Worm (Caenorhabditis elegans) whole organism, L2 larva: ENCODE measurements around the gene srw-42.

Experiments used
- C34F6.9 ChIP-seq: fragments of 150-350 bp; optimal IDR thresholded peaks from 2 replicates; lab custom pipeline; 2014; ENCODE audit warnings: missing biosample characterization, missing genetic modification characterization
- F13H6.1 ChIP-seq: sonication (generic microtip); optimal IDR thresholded peaks from 2 replicates; lab custom pipeline; 2016; ENCODE audit warnings: missing genetic modification characterization, missing compliant biosample characterization
- R02D3.7 ChIP-seq: fragments of 150-350 bp; optimal IDR thresholded peaks from 2 replicates; lab custom pipeline; 2014; ENCODE audit warnings: missing biosample characterization, missing genetic modification characterization
- Y55F3AM.14 ChIP-seq: fragments of 200-800 bp; sonication (Bioruptor generic); optimal IDR thresholded peaks from 2 replicates; lab custom pipeline; 2018; ENCODE audit warnings: mild to moderate bottlenecking, missing genetic modification characterization, missing compliant biosample characterization
- ZK546.5 ChIP-seq: sonication (generic microtip); optimal IDR thresholded peaks from 2 replicates; lab custom pipeline; 2017; ENCODE audit warnings: missing biosample characterization, missing genetic modification characterization
- alr-1 ChIP-seq: fragments of 150-350 bp; optimal IDR thresholded peaks from 2 replicates; lab custom pipeline; 2014; ENCODE audit warnings: missing biosample characterization, missing genetic modification characterization
- aly-2 ChIP-seq: fragments of 150-350 bp; optimal IDR thresholded peaks from 2 replicates; lab custom pipeline; 2014; ENCODE audit warnings: missing biosample characterization, missing genetic modification characterization
- ama-1 ChIP-seq: fragments of 150-350 bp; optimal IDR thresholded peaks from 2 replicates; lab custom pipeline; 2018; ENCODE audit warnings: inconsistent platforms
- blmp-1 ChIP-seq: sonication (generic microtip); optimal IDR thresholded peaks from 2 replicates; lab custom pipeline; 2017; ENCODE audit warnings: missing genetic modification characterization, mild to moderate bottlenecking, missing compliant biosample characterization, antibody characterized with exemption, moderate library complexity; ENCODE audit not compliant: insufficient read depth
- ceh-16 ChIP-seq: fragments of 150-350 bp; optimal IDR thresholded peaks from 2 replicates; lab custom pipeline; 2014; ENCODE audit warnings: missing biosample characterization, missing genetic modification characterization
- crh-2 ChIP-seq: sonication (generic microtip); optimal IDR thresholded peaks from 2 replicates; lab custom pipeline; 2017; ENCODE audit warnings: missing biosample characterization, missing genetic modification characterization
- egl-27 ChIP-seq: sonication (generic microtip); optimal IDR thresholded peaks from 3 replicates; lab custom pipeline; 2017; ENCODE audit warnings: missing biosample characterization, missing genetic modification reagents, missing genetic modification characterization
- elt-1 ChIP-seq: fragments of 150-350 bp; optimal IDR thresholded peaks from 2 replicates; lab custom pipeline; 2014; ENCODE audit warnings: missing biosample characterization, missing genetic modification characterization
- fos-1 ChIP-seq: fragments of 150-350 bp; optimal IDR thresholded peaks from 2 replicates; lab custom pipeline; 2014; ENCODE audit warnings: missing biosample characterization, missing genetic modification characterization
- lin-11 ChIP-seq: fragments of 150-350 bp; sonication (generic microtip); optimal IDR thresholded peaks from 2 replicates; lab custom pipeline; 2014; ENCODE audit warnings: missing biosample characterization, missing genetic modification characterization, inconsistent platforms, mixed read lengths
- lin-13 ChIP-seq: fragments of 150-350 bp; optimal IDR thresholded peaks from 2 replicates; lab custom pipeline; 2014; ENCODE audit warnings: missing biosample characterization, missing genetic modification reagents, missing genetic modification characterization
- lin-39 ChIP-seq: fragments of 150-350 bp; optimal IDR thresholded peaks from 2 replicates; lab custom pipeline; 2014; ENCODE audit warnings: missing biosample characterization, missing genetic modification reagents, missing genetic modification characterization
- lsy-2 ChIP-seq, 2 experiments: fragments of 150-350 bp in 1 of 2; sonication (generic microtip) in 1 of 2; optimal IDR thresholded peaks; 2 replicates each; lab custom pipeline; 2014 to 2017; ENCODE audit warnings: missing biosample characterization in 2 of 2, missing genetic modification characterization in 2 of 2
- mab-5 ChIP-seq: fragments of 150-350 bp; optimal IDR thresholded peaks from 2 replicates; lab custom pipeline; 2014; ENCODE audit warnings: missing biosample characterization, missing genetic modification characterization
- mbf-1 ChIP-seq: sonication (generic microtip); optimal IDR thresholded peaks from 2 replicates; lab custom pipeline; 2017; ENCODE audit warnings: missing biosample characterization, missing genetic modification characterization
- mdl-1 ChIP-seq, 2 experiments: fragments of 150-350 bp in 1 of 2; sonication (generic microtip) in 1 of 2; optimal IDR thresholded peaks; 2 replicates each; lab custom pipeline; 2017; ENCODE audit warnings: missing biosample characterization in 2 of 2, missing genetic modification characterization in 2 of 2
- nhr-11 ChIP-seq: fragments of 150-350 bp; optimal IDR thresholded peaks from 2 replicates; lab custom pipeline; 2014; ENCODE audit warnings: missing biosample characterization, missing genetic modification characterization
- nhr-129 ChIP-seq: fragments of 150-350 bp; optimal IDR thresholded peaks from 2 replicates; lab custom pipeline; 2014; ENCODE audit warnings: missing biosample characterization, missing genetic modification characterization
- nhr-21 ChIP-seq: fragments of 150-350 bp; optimal IDR thresholded peaks from 2 replicates; lab custom pipeline; 2014; ENCODE audit warnings: missing biosample characterization, missing genetic modification characterization
- nhr-23 ChIP-seq: fragments of 150-350 bp; optimal IDR thresholded peaks from 2 replicates; lab custom pipeline; 2014; ENCODE audit warnings: missing biosample characterization, missing genetic modification reagents, missing genetic modification characterization
- nhr-237 ChIP-seq: fragments of 150-350 bp; optimal IDR thresholded peaks from 2 replicates; lab custom pipeline; 2014; ENCODE audit warnings: missing biosample characterization, missing genetic modification characterization
- nhr-25 ChIP-seq: fragments of 150-350 bp; sonication (generic microtip); optimal IDR thresholded peaks from 3 replicates; lab custom pipeline; 2014; ENCODE audit warnings: missing biosample characterization, missing genetic modification characterization
- nhr-6 ChIP-seq: fragments of 150-350 bp; optimal IDR thresholded peaks from 2 replicates; lab custom pipeline; 2014; ENCODE audit warnings: missing biosample characterization, missing genetic modification characterization
- nhr-77 ChIP-seq: fragments of 150-350 bp; optimal IDR thresholded peaks from 2 replicates; lab custom pipeline; 2014; ENCODE audit warnings: missing biosample characterization, missing genetic modification characterization
- sem-4 ChIP-seq: fragments of 150-350 bp; optimal IDR thresholded peaks from 2 replicates; lab custom pipeline; 2014; ENCODE audit warnings: missing biosample characterization, missing genetic modification reagents, missing genetic modification characterization
- skn-1 ChIP-seq: sonication (generic microtip); optimal IDR thresholded peaks from 2 replicates; lab custom pipeline; 2017; ENCODE audit warnings: missing biosample characterization, missing genetic modification characterization
- sma-9 ChIP-seq, 2 experiments: fragments of 150-350 bp in 1 of 2; sonication (generic microtip) in 1 of 2; optimal IDR thresholded peaks; 2 replicates each; lab custom pipeline; 2014 to 2016; ENCODE audit warnings: missing genetic modification characterization in 2 of 2, mild to moderate bottlenecking in 1 of 2, missing biosample characterization in 1 of 2, missing compliant biosample characterization in 1 of 2, missing genetic modification reagents in 1 of 2, moderate library complexity in 1 of 2
- snpc-4 ChIP-seq: fragments of 150-350 bp; optimal IDR thresholded peaks from 2 replicates; lab custom pipeline; 2014; ENCODE audit warnings: missing biosample characterization, missing genetic modification characterization
- unc-39 ChIP-seq: fragments of 150-350 bp; optimal IDR thresholded peaks from 2 replicates; lab custom pipeline; 2014; ENCODE audit warnings: missing biosample characterization, missing genetic modification characterization
- zag-1 ChIP-seq: fragments of 150-350 bp; optimal IDR thresholded peaks from 2 replicates; lab custom pipeline; 2014; ENCODE audit warnings: missing biosample characterization, missing genetic modification characterization
- ztf-1 ChIP-seq: fragments of 200-800 bp; sonication (Bioruptor generic); conservative IDR thresholded peaks from 2 replicates; pipeline ENCODE4 v1.3.6; 2022; ENCODE audit warnings: missing genetic modification characterization, missing compliant biosample characterization
- ztf-11 ChIP-seq: sonication (generic microtip); optimal IDR thresholded peaks from 2 replicates; lab custom pipeline; 2017; ENCODE audit warnings: missing biosample characterization, missing genetic modification characterization
- ztf-4 ChIP-seq: fragments of 150-350 bp; optimal IDR thresholded peaks from 2 replicates; lab custom pipeline; 2014; ENCODE audit warnings: missing biosample characterization, missing genetic modification characterization

srw-42 gene

DNA sequence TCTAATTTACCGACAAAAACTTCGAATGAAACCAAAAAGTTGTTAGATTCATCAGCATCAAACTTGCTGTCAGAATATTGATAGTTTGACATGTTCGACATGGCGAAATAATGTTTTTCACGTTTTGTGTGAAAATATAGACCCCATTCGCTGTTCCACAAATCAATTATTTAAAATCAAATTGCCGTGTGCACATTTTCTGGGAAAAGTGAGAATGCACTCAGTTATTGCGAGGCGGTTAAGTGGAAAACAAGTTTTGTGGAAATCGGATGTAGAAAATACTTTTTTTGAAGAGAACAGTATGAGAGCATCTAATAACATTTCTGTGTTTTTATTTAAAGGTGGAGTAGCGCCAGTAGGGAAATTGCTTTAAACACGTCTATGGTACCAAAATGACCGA lies at the start of gene srw-42:
TSS of gene srw-42 (minus strand) at position 101 of the 400 bp plus-strand sequence.
- TF ChIP-seq F13H6.1 (tag; lab: Kevin White, UChicago) (no peak), ztf-11 (tag; lab: Kevin White, UChicago) (no peak), ZK546.5 (tag; lab: Kevin White, UChicago) (no peak), lin-11 (no peak), sem-4 (no peak), mdl-1 (tag; optimal IDR thresholded peaks at IDR 0.05; lab: Kevin White, UChicago) (no peak), nhr-11 (no peak), egl-27 (tag; lab: Kevin White, UChicago) (no peak), nhr-21 (tag; lab: Kevin White, UChicago) (no peak), mab-5 (tag; lab: Kevin White, UChicago) (no peak), mbf-1 (no peak), C34F6.9 (no peak), elt-1 (tag; lab: Kevin White, UChicago) (no peak), R02D3.7 (tag; lab: Kevin White, UChicago) (no peak), lin-39 (tag; lab: Kevin White, UChicago) (no peak), zag-1 (no peak), lsy-2 (tag; optimal IDR thresholded peaks at IDR 0.05; lab: Kevin White, UChicago) (no peak), nhr-77 (tag; lab: Kevin White, UChicago) (no peak)

DNA sequence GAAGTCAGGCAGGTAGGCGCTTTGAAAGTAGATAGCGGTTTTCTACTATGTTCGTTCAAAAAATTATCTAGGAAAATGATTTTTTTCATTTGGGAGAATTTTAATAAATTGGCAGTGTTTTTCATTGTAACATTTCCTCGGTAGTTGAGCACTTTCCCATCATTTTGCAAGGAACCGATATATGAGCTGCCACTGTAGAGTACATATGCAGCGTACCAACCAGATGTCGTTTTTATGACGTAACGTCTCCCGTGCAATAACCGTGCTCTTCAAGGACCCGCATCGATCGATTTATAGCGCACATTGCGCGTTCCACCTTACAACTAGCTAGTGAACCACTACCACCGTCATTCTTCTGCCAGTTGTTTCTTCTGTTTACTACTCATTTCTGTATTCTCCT lies 48.5 kb upstream of the srw-42 start, which contains the start of gene T25E12.6:
TSS of gene T25E12.6 (plus strand) at position 301 of the 400 bp plus-strand sequence.
- no peak for TF ChIP-seq zag-1
- TF ChIP-seq nhr-11 = no peak
- no peak for TF ChIP-seq sma-9 (GFP tag; optimal IDR thresholded peaks at IDR 0.05; lab: Kevin White, UChicago)
- TF ChIP-seq sma-9 (tag; optimal IDR thresholded peaks at IDR 0.05; lab: Kevin White, UChicago) = no peak
- no peak for TF ChIP-seq skn-1 (tag; lab: Kevin White, UChicago)
- no peak for TF ChIP-seq nhr-21 (tag; lab: Kevin White, UChicago)
- TF ChIP-seq mdl-1 (tag; optimal IDR thresholded peaks at IDR 0.05; lab: Kevin White, UChicago) = no peak
- TF ChIP-seq elt-1 (tag; lab: Kevin White, UChicago) = no peak
- no peak for TF ChIP-seq ZK546.5 (tag; lab: Kevin White, UChicago)
- TF ChIP-seq egl-27 (tag; lab: Kevin White, UChicago) = no peak
- TF ChIP-seq lin-13 = no peak
- no peak for TF ChIP-seq nhr-25 (tag; lab: Kevin White, UChicago)
- no peak for TF ChIP-seq lsy-2 (tag; optimal IDR thresholded peaks at IDR 0.05; lab: Kevin White, UChicago)
- TF ChIP-seq ztf-1 (GFP tag; lab: Robert Waterston, UW) = no peak
- no peak for TF ChIP-seq ama-1
- no peak for TF ChIP-seq unc-39 (tag; lab: Kevin White, UChicago)
- TF ChIP-seq Y55F3AM.14 (GFP tag; lab: Kevin White, UChicago) = no peak
- no peak for TF ChIP-seq nhr-77 (tag; lab: Kevin White, UChicago)
- TF ChIP-seq blmp-1 (tag; lab: Kevin White, UChicago) = no peak
- no peak for TF ChIP-seq nhr-23
- TF ChIP-seq nhr-237 (tag; lab: Kevin White, UChicago) = no peak
- TF ChIP-seq, all 48 proteins: peak for 0

DNA sequence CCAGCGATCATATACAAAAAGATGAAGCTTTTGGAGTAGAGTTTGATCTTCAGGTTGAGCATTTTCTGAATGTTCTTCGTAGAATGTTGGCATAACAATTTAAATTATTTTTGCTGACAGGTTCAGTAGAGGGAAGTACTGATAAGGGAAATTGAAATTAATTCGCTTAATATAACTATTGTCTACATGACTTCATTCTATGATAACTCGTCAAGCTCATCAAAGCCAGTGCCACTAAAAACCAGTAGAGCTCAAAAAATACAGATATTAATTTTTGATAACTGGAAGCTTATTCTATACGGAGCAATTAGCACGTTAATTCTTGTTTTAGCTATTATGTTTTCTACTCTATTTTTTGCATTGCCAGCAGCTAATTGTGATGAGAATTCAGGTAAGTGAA lies 45.5 kb upstream of the srw-42 start, which contains the start of the genes clec-29 and clec-39:
TSS of gene clec-29 (minus strand) at position 101 of the 400 bp plus-strand sequence.
TSS of gene clec-39 (plus strand) at position 169 of the 400 bp plus-strand sequence.
- TF ChIP-seq zag-1 = no peak
- no peak for TF ChIP-seq ztf-4 (tag; lab: Kevin White, UChicago)
- no peak for TF ChIP-seq nhr-11
- TF ChIP-seq lin-13 = no peak
- no peak for TF ChIP-seq nhr-237 (tag; lab: Kevin White, UChicago)
- TF ChIP-seq nhr-129 = no peak

DNA sequence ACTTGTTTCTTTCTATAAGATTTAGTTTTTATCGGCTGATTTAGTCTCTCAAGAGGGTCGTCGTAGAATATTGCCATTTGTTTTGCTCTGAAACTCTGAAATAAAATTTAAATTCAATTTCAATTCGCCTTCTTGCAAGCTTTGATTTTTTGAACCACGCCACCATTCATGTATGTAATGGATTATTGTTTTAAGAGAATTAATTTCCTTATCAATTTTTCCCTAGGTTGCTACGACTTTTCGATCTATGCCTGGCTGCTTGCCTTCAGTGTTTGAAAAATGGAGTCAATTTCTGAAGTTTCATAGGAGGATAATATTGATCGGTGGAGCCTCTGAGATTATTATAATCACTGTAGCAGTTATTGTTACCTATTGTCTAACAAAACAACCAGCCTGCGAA lies 41.9 kb upstream of the srw-42 start, which contains the start of the genes clec-38 and clec-34:
TSS of gene clec-38 (minus strand) at position 101 of the 400 bp plus-strand sequence.
TSS of gene clec-34 (plus strand) at position 248 of the 400 bp plus-strand sequence.
- no peak for TF ChIP-seq ztf-1 (GFP tag; lab: Robert Waterston, UW)

DNA sequence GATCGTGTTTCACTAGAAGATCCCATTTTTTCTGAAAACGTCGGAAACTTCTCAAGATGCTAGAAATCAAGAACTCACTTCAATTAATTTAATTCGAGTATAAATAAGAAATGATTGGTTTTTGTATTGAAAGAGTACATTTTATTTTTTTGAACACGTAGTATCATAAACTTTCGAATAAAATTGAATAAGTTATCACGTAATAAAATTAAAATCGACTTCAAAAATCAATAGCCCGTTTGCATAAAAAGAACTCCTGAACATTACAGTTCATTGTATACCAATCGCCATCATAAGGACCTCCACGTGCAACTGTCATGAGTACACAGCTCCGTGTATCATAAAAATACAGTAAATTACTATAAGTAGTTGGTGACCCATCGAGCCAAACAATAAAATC lies 40.0 kb upstream of the srw-42 start, which contains the start of gene T25E12.16:
TSS of gene T25E12.16 (minus strand) at position 101 of the 400 bp plus-strand sequence.
- no peak for TF ChIP-seq R02D3.7 (tag; lab: Kevin White, UChicago)
- TF ChIP-seq sem-4 = no peak
- TF ChIP-seq egl-27 (tag; lab: Kevin White, UChicago) = no peak
- no peak for TF ChIP-seq snpc-4 (tag; lab: Kevin White, UChicago)
- TF ChIP-seq nhr-77 (tag; lab: Kevin White, UChicago) = no peak
- TF ChIP-seq ZK546.5 (tag; lab: Kevin White, UChicago) = no peak
- no peak for TF ChIP-seq nhr-129
- no peak for TF ChIP-seq crh-2
- no peak for TF ChIP-seq ceh-16 (tag; lab: Kevin White, UChicago)
- no peak for TF ChIP-seq F13H6.1 (tag; lab: Kevin White, UChicago)
- TF ChIP-seq C34F6.9 = no peak
- no peak for TF ChIP-seq elt-1 (tag; lab: Kevin White, UChicago)
- no peak for TF ChIP-seq aly-2 (tag; lab: Kevin White, UChicago)
- TF ChIP-seq nhr-6 (tag; lab: Kevin White, UChicago) = no peak
- no peak for TF ChIP-seq fos-1
- no peak for TF ChIP-seq nhr-23
- no peak for TF ChIP-seq alr-1 (tag; lab: Kevin White, UChicago)
- TF ChIP-seq ama-1 = no peak
- no peak for TF ChIP-seq nhr-11
